Worm (Caenorhabditis elegans): ENCODE data around the gene C16A11.5.

Gene C16A11.5

DNA sequence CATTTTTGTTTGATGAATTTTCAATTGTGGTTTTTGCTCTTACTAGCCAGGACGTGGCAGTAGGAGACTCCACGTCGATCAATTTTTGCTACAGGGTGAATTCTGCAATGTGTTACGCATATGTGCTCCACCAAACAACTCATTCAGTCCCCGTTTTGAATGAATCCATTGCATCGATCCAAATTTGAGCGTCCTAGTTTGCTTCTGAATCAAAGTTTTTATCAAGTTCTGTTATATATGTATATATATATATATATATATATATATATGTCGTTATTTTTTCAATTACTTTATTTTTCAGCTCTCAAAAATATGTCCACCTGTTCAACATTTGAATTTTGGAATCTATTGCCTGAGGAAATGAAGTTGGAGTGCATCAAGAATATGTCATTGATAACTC lies 12.0 kb upstream of the C16A11.5 start, which contains the start of gene F31D5.7:
Gene F31D5.7 (plus strand): TSS at position 301 of the 400 bp plus-strand sequence.
- TF ChIP-seq elt-1 (tag; optimal IDR thresholded peaks at IDR 0.05; ENCODE audit: borderline replicate concordance, insufficient read depth), result no peak
- TF ChIP-seq ceh-39 (tag; optimal IDR thresholded peaks at IDR 0.05), result no peak
- no peak for TF ChIP-seq nhr-2 (tag; optimal IDR thresholded peaks at IDR 0.05)
- TF ChIP-seq lin-13 (tag; optimal IDR thresholded peaks at IDR 0.05), result no peak
- no peak for TF ChIP-seq blmp-1 (tag; optimal IDR thresholded peaks at IDR 0.05)
- TF ChIP-seq nhr-237 (tag; optimal IDR thresholded peaks at IDR 0.05), result no peak
- TF ChIP-seq nhr-28 (tag; optimal IDR thresholded peaks at IDR 0.05), result no peak
- no peak for TF ChIP-seq sptf-1 (tag; optimal IDR thresholded peaks at IDR 0.05)
- TF ChIP-seq unc-39 (tag; optimal IDR thresholded peaks at IDR 0.05), result no peak
- no peak for TF ChIP-seq mab-5 (tag; optimal IDR thresholded peaks at IDR 0.05)
- TF ChIP-seq flh-1 (GFP tag; optimal IDR thresholded peaks at IDR 0.05), result no peak
- TF ChIP-seq mep-1 (tag; optimal IDR thresholded peaks at IDR 0.05), result no peak
- TF ChIP-seq lsy-2 (tag; optimal IDR thresholded peaks at IDR 0.05), result no peak
- TF ChIP-seq tbx-8 (GFP tag; optimal IDR thresholded peaks at IDR 0.05), result no peak

DNA sequence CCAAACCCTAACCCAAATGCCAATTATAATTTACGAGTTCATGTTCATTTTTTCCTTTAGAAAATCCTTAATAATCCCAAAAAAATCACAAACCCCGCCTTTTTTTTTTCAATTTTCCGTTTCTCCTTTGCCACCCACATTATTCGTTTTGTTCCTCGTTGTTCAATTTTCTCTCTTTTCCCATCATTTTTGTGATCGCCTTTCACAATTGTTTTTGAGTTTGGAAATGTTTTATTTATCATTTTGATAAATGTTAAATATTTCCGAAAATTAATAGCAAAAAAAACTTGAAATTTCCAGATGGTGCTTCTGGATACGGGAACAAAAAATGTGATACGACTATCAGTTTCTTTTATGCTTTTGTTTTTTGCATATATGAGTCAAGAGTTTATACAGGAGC lies 7.8 kb upstream of the C16A11.5 start, which contains the start of gene F31D5.2:
Gene F31D5.2 (plus strand): TSS at position 301 of the 400 bp plus-strand sequence.
- TF ChIP-seq sptf-1 (tag; optimal IDR thresholded peaks at IDR 0.05) (no peak), unc-62 (GFP tag; optimal IDR thresholded peaks at IDR 0.05) (no peak), ceh-39 (tag; optimal IDR thresholded peaks at IDR 0.05) (no peak), flh-1 (GFP tag; optimal IDR thresholded peaks at IDR 0.05) (no peak), M03D4.4 (tag; optimal IDR thresholded peaks at IDR 0.05) (no peak), sem-2 (GFP tag; optimal IDR thresholded peaks at IDR 0.05) (no peak), ham-2 (GFP tag; optimal IDR thresholded peaks at IDR 0.05) (no peak), mls-2 (tag; optimal IDR thresholded peaks at IDR 0.05) (no peak), nhr-12 (tag; optimal IDR thresholded peaks at IDR 0.05) (no peak), ceh-43 (GFP tag; optimal IDR thresholded peaks at IDR 0.05) (no peak), tbx-8 (GFP tag; optimal IDR thresholded peaks at IDR 0.05) (no peak), mab-5 (tag; optimal IDR thresholded peaks at IDR 0.05) (no peak), nhr-237 (tag; optimal IDR thresholded peaks at IDR 0.05) (no peak), drap-1 (GFP tag; optimal IDR thresholded peaks at IDR 0.05) (no peak), ceh-83 (GFP tag; optimal IDR thresholded peaks at IDR 0.05) (no peak), snpc-4 (tag; optimal IDR thresholded peaks at IDR 0.05) (no peak), lin-32 (GFP tag; optimal IDR thresholded peaks at IDR 0.05) (no peak), ztf-11 (tag; optimal IDR thresholded peaks at IDR 0.05) (no peak), pha-4 (tag; optimal IDR thresholded peaks at IDR 0.05) (no peak), zip-8 (tag; optimal IDR thresholded peaks at IDR 0.05) (no peak)

DNA sequence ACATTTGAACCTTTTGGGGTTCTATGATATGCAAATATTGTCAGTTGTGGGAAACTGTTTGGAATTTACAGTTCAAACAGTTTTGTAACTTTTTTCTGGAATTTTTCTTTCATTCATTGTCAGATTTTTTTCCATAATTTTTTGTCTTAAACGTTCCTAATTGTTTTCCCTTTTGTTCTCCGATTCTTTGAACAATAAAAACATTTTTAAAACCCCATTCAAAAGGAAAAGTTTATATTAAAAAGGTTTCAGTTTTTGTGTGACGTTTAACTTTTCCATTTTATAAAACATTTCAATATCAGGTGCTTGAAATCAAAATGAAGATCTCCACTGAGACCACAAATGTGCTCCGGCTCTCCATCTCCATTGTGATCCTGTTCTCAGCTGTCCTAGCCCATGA lies 4.0 kb upstream of the C16A11.5 start, which contains the start of gene F31D5.1:
Gene F31D5.1 (plus strand): TSS at position 301 of the 400 bp plus-strand sequence.
- TF ChIP-seq cnd-1 (tag; optimal IDR thresholded peaks at IDR 0.05) (no peak), hlh-1 (tag; optimal IDR thresholded peaks at IDR 0.05) (no peak), elt-3 (tag; optimal IDR thresholded peaks at IDR 0.05) (no peak), mls-2 (tag; optimal IDR thresholded peaks at IDR 0.05) (no peak), ztf-11 (tag; optimal IDR thresholded peaks at IDR 0.05) (no peak), elt-1 (tag; optimal IDR thresholded peaks at IDR 0.05; ENCODE audit: borderline replicate concordance, insufficient read depth) (no peak), nhr-237 (tag; optimal IDR thresholded peaks at IDR 0.05) (no peak), sptf-1 (tag; optimal IDR thresholded peaks at IDR 0.05) (no peak), nhr-76 (tag; optimal IDR thresholded peaks at IDR 0.05) (no peak), lin-13 (tag; optimal IDR thresholded peaks at IDR 0.05) (no peak), lin-32 (GFP tag; optimal IDR thresholded peaks at IDR 0.05) (no peak), mep-1 (tag; optimal IDR thresholded peaks at IDR 0.05) (no peak), flh-1 (GFP tag; optimal IDR thresholded peaks at IDR 0.05) (no peak), M03D4.4 (tag; optimal IDR thresholded peaks at IDR 0.05) (no peak), zip-8 (tag; optimal IDR thresholded peaks at IDR 0.05) (no peak), blmp-1 (tag; optimal IDR thresholded peaks at IDR 0.05) (no peak), nhr-28 (tag; optimal IDR thresholded peaks at IDR 0.05) (no peak), sem-2 (GFP tag; optimal IDR thresholded peaks at IDR 0.05) (no peak), ces-1 (GFP tag; optimal IDR thresholded peaks at IDR 0.05) (no peak), lsy-2 (tag; optimal IDR thresholded peaks at IDR 0.05) (no peak)

DNA sequence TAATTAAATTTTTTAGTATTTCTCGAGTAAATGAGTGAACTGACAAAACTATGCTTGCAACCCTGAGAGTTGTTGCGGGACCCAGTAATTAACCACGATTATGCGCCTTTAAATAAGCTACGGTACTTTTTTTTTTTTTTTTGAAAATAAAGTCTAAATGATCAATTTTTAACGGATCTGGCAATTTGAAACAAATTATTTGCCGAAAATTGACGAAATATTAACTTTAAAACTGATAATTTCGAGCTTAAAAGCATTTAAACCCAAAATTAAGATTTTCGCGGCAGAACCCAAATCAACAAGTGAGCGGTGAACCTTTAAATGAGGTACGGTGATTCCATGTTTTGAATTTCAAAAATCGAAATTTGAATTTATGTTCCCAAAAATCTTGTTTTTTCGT lies 636 bp upstream of the C16A11.5 start:
- TF ChIP-seq tbx-8 (GFP tag; optimal IDR thresholded peaks at IDR 0.05), result no peak
- no peak for TF ChIP-seq drap-1 (GFP tag; optimal IDR thresholded peaks at IDR 0.05)
- no peak for TF ChIP-seq unc-120 (tag; optimal IDR thresholded peaks at IDR 0.05; ENCODE audit: poor library complexity, severe bottlenecking)
- TF ChIP-seq ceh-43 (GFP tag; optimal IDR thresholded peaks at IDR 0.05), result no peak
- no peak for TF ChIP-seq nhr-12 (tag; optimal IDR thresholded peaks at IDR 0.05)
- TF ChIP-seq unc-62 (GFP tag; optimal IDR thresholded peaks at IDR 0.05), result no peak
- TF ChIP-seq bed-3 (GFP tag; optimal IDR thresholded peaks at IDR 0.05), result no peak
- no peak for TF ChIP-seq elt-3 (tag; optimal IDR thresholded peaks at IDR 0.05)
- TF ChIP-seq mep-1 (tag; optimal IDR thresholded peaks at IDR 0.05), result no peak
- TF ChIP-seq sem-2 (GFP tag; optimal IDR thresholded peaks at IDR 0.05), result no peak
- no peak for TF ChIP-seq nhr-237 (tag; optimal IDR thresholded peaks at IDR 0.05)
- TF ChIP-seq unc-39 (tag; optimal IDR thresholded peaks at IDR 0.05), result no peak
- no peak for TF ChIP-seq sptf-1 (tag; optimal IDR thresholded peaks at IDR 0.05)
- no peak for TF ChIP-seq lin-13 (tag; optimal IDR thresholded peaks at IDR 0.05)
- no peak for TF ChIP-seq nhr-76 (tag; optimal IDR thresholded peaks at IDR 0.05)
- no peak for TF ChIP-seq ceh-83 (GFP tag; optimal IDR thresholded peaks at IDR 0.05)
